Worm (Caenorhabditis elegans): ENCODE data around the gene T05A7.13.

ce11 chrII:4640748-4641147 is 20.4 kb downstream of the T05A7.13 start:
- TF ChIP-seq mab-5 (tag; optimal IDR thresholded peaks at IDR 0.05) = no peak
- no peak for TF ChIP-seq skn-1 (tag; optimal IDR thresholded peaks at IDR 0.05)
- no peak for TF ChIP-seq ceh-82 (tag; optimal IDR thresholded peaks at IDR 0.05)
- TF ChIP-seq elt-1 (tag; optimal IDR thresholded peaks at IDR 0.05) = no peak
- TF ChIP-seq nhr-237 (tag; optimal IDR thresholded peaks at IDR 0.05) = no peak
- no peak for TF ChIP-seq lin-11 (tag; optimal IDR thresholded peaks at IDR 0.05)

Data from whole organism, L2 larva.